Worm (Caenorhabditis elegans) whole organism, L1 larva: Measurements from ENCODE around the gene F21E9.2.

Source experiments
- C16A3.4 ChIP-seq: fragments of 150-350 bp; optimal IDR thresholded peaks from 2 replicates; lab custom pipeline; 2014; ENCODE audit warnings: missing biosample characterization, missing genetic modification characterization
- C34B4.2 ChIP-seq: sonication (generic microtip); optimal IDR thresholded peaks from 2 replicates; lab custom pipeline; 2017; ENCODE audit warnings: mild to moderate bottlenecking, missing genetic modification characterization, missing compliant biosample characterization
- F16B12.6 ChIP-seq: fragments of 150-350 bp; optimal IDR thresholded peaks from 2 replicates; lab custom pipeline; 2014; ENCODE audit warnings: missing biosample characterization, missing genetic modification characterization
- Y116A8C.19 ChIP-seq: sonication (generic microtip); optimal IDR thresholded peaks from 2 replicates; lab custom pipeline; 2016; ENCODE audit warnings: missing compliant biosample characterization, missing genetic modification characterization, borderline replicate concordance
- aha-1 ChIP-seq: fragments of 150-350 bp; optimal IDR thresholded peaks from 2 replicates; lab custom pipeline; 2014; ENCODE audit warnings: missing biosample characterization, missing genetic modification characterization
- alr-1 ChIP-seq: fragments of 200-800 bp; sonication (Bioruptor generic); optimal IDR thresholded peaks from 2 replicates; lab custom pipeline; 2018; ENCODE audit warnings: borderline replicate concordance, mild to moderate bottlenecking, missing genetic modification characterization, missing compliant biosample characterization
- aly-2 ChIP-seq: fragments of 150-350 bp; optimal IDR thresholded peaks from 2 replicates; lab custom pipeline; 2014; ENCODE audit warnings: missing biosample characterization, missing genetic modification characterization
- ama-1 ChIP-seq: fragments of 150-350 bp; optimal IDR thresholded peaks from 2 replicates; lab custom pipeline; 2014
- ceh-63 ChIP-seq: fragments of 200-800 bp; sonication (Bioruptor generic); optimal IDR thresholded peaks from 2 replicates; lab custom pipeline; 2018; ENCODE audit warnings: mild to moderate bottlenecking, missing genetic modification characterization, missing compliant biosample characterization
- ceh-8 ChIP-seq: fragments of 200-800 bp; sonication (Bioruptor generic); optimal IDR thresholded peaks from 2 replicates; lab custom pipeline; 2018; ENCODE audit warnings: mild to moderate bottlenecking, missing genetic modification characterization, moderate library complexity, missing compliant biosample characterization
- ceh-82 ChIP-seq, 3 experiments: fragments of 150-350 bp in 1 of 3; sonication (generic microtip) in 2 of 3; optimal IDR thresholded peaks; 2 replicates each; lab custom pipeline; 2014 to 2017; ENCODE audit warnings: missing biosample characterization in 3 of 3, missing genetic modification characterization in 3 of 3
- ceh-88 ChIP-seq: fragments of 200-800 bp; sonication (Bioruptor generic); IDR thresholded peaks from 2 replicates; pipeline ENCODE4 v1.3.6; 2022; ENCODE audit warnings: missing genetic modification characterization, missing compliant biosample characterization
- ces-1 ChIP-seq: fragments of 150-350 bp; optimal IDR thresholded peaks from 2 replicates; lab custom pipeline; 2014; ENCODE audit warnings: missing biosample characterization, missing genetic modification reagents, missing genetic modification characterization
- dpl-1 ChIP-seq, 3 experiments: fragments of 150-350 bp in 2 of 3; sonication (generic microtip) in 1 of 3; optimal IDR thresholded peaks; 2 replicates each; lab custom pipeline; 2014 to 2017; ENCODE audit warnings: missing biosample characterization in 3 of 3, missing genetic modification characterization in 3 of 3, missing genetic modification reagents in 3 of 3
- egl-13 ChIP-seq: sonication (generic microtip); optimal IDR thresholded peaks from 2 replicates; lab custom pipeline; 2016; ENCODE audit warnings: missing genotype, missing genetic modification reagents, missing genetic modification characterization, missing compliant biosample characterization
- elt-2 ChIP-seq: sonication (generic microtip); optimal IDR thresholded peaks from 2 replicates; lab custom pipeline; 2016; ENCODE audit warnings: missing genetic modification characterization, mild to moderate bottlenecking, inconsistent platforms, missing compliant biosample characterization, missing genetic modification reagents
- elt-3 ChIP-seq, 6 experiments: fragments of 150-350 bp in 1 of 6; sonication (generic microtip); optimal IDR thresholded peaks; 2 replicates each; lab custom pipeline; 2017 to 2018; ENCODE audit warnings: missing biosample characterization in 6 of 6, missing genetic modification characterization in 6 of 6, inconsistent platforms in 1 of 6
- ets-5 ChIP-seq: fragments of 200-800 bp; sonication (Bioruptor generic); IDR thresholded peaks from 2 replicates; pipeline ENCODE4 v1.3.6; 2022; ENCODE audit warnings: missing genetic modification characterization, missing compliant biosample characterization
- fkh-10 ChIP-seq: sonication (generic microtip); optimal IDR thresholded peaks from 2 replicates; lab custom pipeline; 2017; ENCODE audit warnings: missing biosample characterization, missing genetic modification reagents, missing genetic modification characterization
- fos-1 ChIP-seq: fragments of 150-350 bp; optimal IDR thresholded peaks from 2 replicates; lab custom pipeline; 2014; ENCODE audit warnings: missing biosample characterization, missing genetic modification characterization
- hlh-4 ChIP-seq: sonication (generic microtip); optimal IDR thresholded peaks from 2 replicates; lab custom pipeline; 2016; ENCODE audit warnings: mild to moderate bottlenecking, missing genetic modification characterization, missing compliant biosample characterization
- hpl-2 ChIP-seq: fragments of 150-350 bp; optimal IDR thresholded peaks from 2 replicates; lab custom pipeline; 2014; ENCODE audit warnings: missing biosample characterization, missing genetic modification reagents, missing genetic modification characterization
- irx-1 ChIP-seq: sonication (generic microtip); optimal IDR thresholded peaks from 2 replicates; lab custom pipeline; 2016; ENCODE audit warnings: missing genetic modification characterization, missing compliant biosample characterization
- lin-13 ChIP-seq: fragments of 150-350 bp; optimal IDR thresholded peaks from 2 replicates; lab custom pipeline; 2014; ENCODE audit warnings: missing biosample characterization, missing genetic modification reagents, missing genetic modification characterization
- lin-14 ChIP-seq: fragments of 200-800 bp; sonication (Bioruptor generic); optimal IDR thresholded peaks from 2 replicates; lab custom pipeline; 2018; ENCODE audit warnings: mild to moderate bottlenecking, missing genetic modification characterization, moderate library complexity, missing compliant biosample characterization
- lin-15B ChIP-seq: fragments of 150-350 bp; sonication (generic microtip); optimal IDR thresholded peaks from 3 replicates; lab custom pipeline; 2014; ENCODE audit warnings: missing biosample characterization, missing genetic modification characterization
- lin-35 ChIP-seq, 2 experiments: fragments of 150-350 bp; optimal IDR thresholded peaks; 2 replicates each; lab custom pipeline; 2014; ENCODE audit warnings: missing biosample characterization in 2 of 2, missing genetic modification characterization in 2 of 2, missing genetic modification reagents in 2 of 2
- lin-39 ChIP-seq: fragments of 150-350 bp; optimal IDR thresholded peaks from 2 replicates; lab custom pipeline; 2014; ENCODE audit warnings: missing biosample characterization, missing genetic modification reagents, missing genetic modification characterization
- lsy-2 ChIP-seq, 2 experiments: fragments of 150-350 bp; optimal IDR thresholded peaks; 2 replicates each; lab custom pipeline; 2014; ENCODE audit warnings: missing biosample characterization in 2 of 2, missing genetic modification characterization in 2 of 2
- mdl-1 ChIP-seq, 2 experiments: fragments of 150-350 bp; optimal IDR thresholded peaks; 2 replicates each; lab custom pipeline; 2014 to 2017; ENCODE audit warnings: missing biosample characterization in 2 of 2, missing genetic modification characterization in 2 of 2, inconsistent platforms in 1 of 2
- nhr-11 ChIP-seq: fragments of 150-350 bp; optimal IDR thresholded peaks from 2 replicates; lab custom pipeline; 2014; ENCODE audit warnings: missing biosample characterization, missing genetic modification characterization
- nhr-12 ChIP-seq: sonication (generic microtip); optimal IDR thresholded peaks from 2 replicates; lab custom pipeline; 2017; ENCODE audit warnings: missing biosample characterization, missing genetic modification characterization
- nhr-237 ChIP-seq: fragments of 150-350 bp; optimal IDR thresholded peaks from 2 replicates; lab custom pipeline; 2014; ENCODE audit warnings: missing biosample characterization, missing genetic modification characterization
- nhr-28 ChIP-seq: fragments of 150-350 bp; optimal IDR thresholded peaks from 2 replicates; lab custom pipeline; 2014; ENCODE audit warnings: missing biosample characterization, missing genetic modification characterization
- nhr-71 ChIP-seq: sonication (generic microtip); optimal IDR thresholded peaks from 2 replicates; lab custom pipeline; 2016; ENCODE audit warnings: mild to moderate bottlenecking, missing genetic modification characterization, moderate library complexity, missing compliant biosample characterization
- nhr-77 ChIP-seq: fragments of 150-350 bp; optimal IDR thresholded peaks from 2 replicates; lab custom pipeline; 2014; ENCODE audit warnings: missing biosample characterization, missing genetic modification characterization
- nhr-84 ChIP-seq: sonication (generic microtip); optimal IDR thresholded peaks from 2 replicates; lab custom pipeline; 2017; ENCODE audit warnings: missing biosample characterization, missing genetic modification characterization
- nhr-85 ChIP-seq: sonication (generic microtip); peaks from one replicate; lab custom pipeline; 2016; ENCODE audit warnings: missing genetic modification characterization, inconsistent platforms, missing compliant biosample characterization
- pag-3 ChIP-seq: sonication (generic microtip); optimal IDR thresholded peaks from 2 replicates; lab custom pipeline; 2017; ENCODE audit warnings: missing genetic modification characterization, mild to moderate bottlenecking, missing compliant biosample characterization, antibody characterized with exemption, borderline replicate concordance; ENCODE audit not compliant: insufficient read depth
- rnt-1 ChIP-seq: sonication (generic microtip); optimal IDR thresholded peaks from 2 replicates; lab custom pipeline; 2016; ENCODE audit warnings: mild to moderate bottlenecking, missing genetic modification characterization, moderate library complexity, missing compliant biosample characterization
- skn-1 ChIP-seq: fragments of 150-350 bp; optimal IDR thresholded peaks from 2 replicates; lab custom pipeline; 2014; ENCODE audit warnings: missing biosample characterization, missing genetic modification characterization
- snpc-4 ChIP-seq: fragments of 150-350 bp; optimal IDR thresholded peaks from 2 replicates; lab custom pipeline; 2014; ENCODE audit warnings: missing biosample characterization, missing genetic modification characterization
- snu-23 ChIP-seq: sonication (generic microtip); optimal IDR thresholded peaks from 2 replicates; lab custom pipeline; 2016; ENCODE audit warnings: missing genetic modification characterization, missing compliant biosample characterization
- tbx-2 ChIP-seq: sonication (generic microtip); optimal IDR thresholded peaks from 2 replicates; lab custom pipeline; 2016; ENCODE audit warnings: missing genetic modification characterization, missing compliant biosample characterization
- tlp-1 ChIP-seq: fragments of 150-350 bp; optimal IDR thresholded peaks from 2 replicates; lab custom pipeline; 2014; ENCODE audit warnings: missing biosample characterization, missing genetic modification characterization
- unc-62 ChIP-seq: fragments of 150-350 bp; optimal IDR thresholded peaks from 2 replicates; lab custom pipeline; 2014; ENCODE audit warnings: missing biosample characterization, missing genetic modification reagents, missing genetic modification characterization
- unc-98 ChIP-seq: fragments of 200-800 bp; sonication (Bioruptor generic); IDR thresholded peaks from 2 replicates; pipeline ENCODE4 v1.3.6; 2022; ENCODE audit warnings: missing genetic modification characterization, missing compliant biosample characterization
- zip-4 ChIP-seq: fragments of 200-800 bp; sonication (Bioruptor generic); optimal IDR thresholded peaks from 2 replicates; lab custom pipeline; 2018; ENCODE audit warnings: mild to moderate bottlenecking, missing genetic modification characterization, moderate library complexity, missing compliant biosample characterization
- ztf-11 ChIP-seq, 2 experiments: sonication (generic microtip); optimal IDR thresholded peaks; 2 replicates each; lab custom pipeline; 2016 to 2017; ENCODE audit warnings: missing genetic modification characterization in 2 of 2, missing biosample characterization in 1 of 2, missing compliant biosample characterization in 1 of 2

The F21E9.2 gene

DNA sequence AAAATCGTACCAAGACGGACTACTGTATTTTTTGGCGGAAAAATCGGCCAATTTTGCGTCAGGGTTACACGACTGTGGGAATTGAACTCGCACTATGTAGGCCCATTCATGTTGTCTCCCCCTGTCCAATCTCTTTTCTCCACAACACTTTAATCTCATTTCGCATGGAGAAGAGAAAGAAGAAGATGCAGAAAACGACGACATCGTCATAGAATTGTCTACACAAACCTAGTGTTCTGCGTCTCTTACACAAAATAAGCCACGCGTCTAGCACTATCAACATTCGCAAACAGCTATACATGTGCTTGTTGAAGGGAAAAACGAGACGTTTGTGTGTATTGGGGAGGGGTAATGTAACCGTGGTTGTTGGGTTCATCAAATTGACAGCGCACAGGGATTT is 6.8 kb downstream of the F21E9.2 start (continued):
- TF ChIP-seq lin-13 (GFP tag; lab: Kevin White, UChicago) (peak; percentile 64), ceh-8 (GFP tag; lab: Kevin White, UChicago) (peak; percentile 65), aly-2 (tag; lab: Kevin White, UChicago) (peak; percentile 67), lin-35 (GFP tag; optimal IDR thresholded peaks at IDR 0.05; lab: Kevin White, UChicago) (peak; percentile 54 to 84), nhr-84 (tag; lab: Kevin White, UChicago) (no peak), hpl-2 (GFP tag; lab: Kevin White, UChicago) (peak; percentile 76), Y116A8C.19 (tag; lab: Kevin White, UChicago) (no peak), ces-1 (GFP tag; lab: Kevin White, UChicago) (peak; percentile 58), nhr-71 (tag; lab: Kevin White, UChicago) (peak; percentile 70), ceh-88 (GFP tag; lab: Robert Waterston, UW) (peak; percentile 60; the same call in 1 of the 2 replicates), alr-1 (tag; lab: Kevin White, UChicago) (no peak), nhr-77 (peak; percentile 72), lin-14 (GFP tag; lab: Kevin White, UChicago) (peak; percentile 83), lin-39 (peak; percentile 36), lin-15B (peak; percentile 2), lsy-2 (tag; optimal IDR thresholded peaks at IDR 0.05; lab: Kevin White, UChicago) (peak; percentile 68 to 81), mdl-1 (tag; optimal IDR thresholded peaks at IDR 0.05; lab: Kevin White, UChicago) (peak; percentile 33 to 85), F16B12.6 (tag; lab: Kevin White, UChicago) (no peak), nhr-28 (no peak), dpl-1 (GFP tag; optimal IDR thresholded peaks at IDR 0.05; lab: Kevin White, UChicago) (peak in 2 of 3 experiments; percentile 7 to 35), fos-1 (peak; percentile 90), nhr-12 (tag; lab: Kevin White, UChicago) (no peak), rnt-1 (tag; lab: Kevin White, UChicago) (peak; percentile 27), nhr-85 (peak; percentile 82), ceh-82 (tag; optimal IDR thresholded peaks at IDR 0.05; lab: Kevin White, UChicago) (peak; percentile 67 to 91 (median 76)), zip-4 (GFP tag; lab: Kevin White, UChicago) (no peak), C16A3.4 (peak; percentile 89), unc-98 (GFP tag; lab: Robert Waterston, UW) (no peak), ztf-11 (tag; optimal IDR thresholded peaks at IDR 0.05; lab: Kevin White, UChicago) (peak in 1 of 2 experiments; percentile 30), tbx-2 (tag; lab: Kevin White, UChicago) (peak; percentile 79), elt-2 (tag; lab: Kevin White, UChicago) (no peak), C34B4.2 (tag; lab: Kevin White, UChicago) (no peak), elt-3 (tag; optimal IDR thresholded peaks at IDR 0.05; lab: Kevin White, UChicago) (peak in 5 of 6 experiments; percentile 24 to 85 (median 70)), fkh-10 (GFP tag; lab: Kevin White, UChicago) (peak; percentile 97), skn-1 (tag; lab: Kevin White, UChicago) (peak; percentile 92), snpc-4 (tag; lab: Kevin White, UChicago) (peak; percentile 59), unc-62 (GFP tag; lab: Kevin White, UChicago) (no peak), ama-1 (no peak), nhr-11 (tag; lab: Kevin White, UChicago) (peak; percentile 59), pag-3 (tag; lab: Kevin White, UChicago) (no peak), tlp-1 (tag; lab: Kevin White, UChicago) (no peak), aha-1 (tag; lab: Kevin White, UChicago) (no peak), irx-1 (tag; lab: Kevin White, UChicago) (peak; percentile 73), ceh-63 (GFP tag; lab: Kevin White, UChicago) (peak; percentile 58), ets-5 (GFP tag; lab: Robert Waterston, UW) (no peak), nhr-237 (tag; lab: Kevin White, UChicago) (peak; percentile 71), egl-13 (tag; lab: Kevin White, UChicago) (peak; percentile 34), snu-23 (peak; percentile 93), hlh-4 (tag; lab: Kevin White, UChicago) (no peak)
